Fruit fly (Drosophila melanogaster) whole organism, wandering third instar larva: ENCODE results near the gene Mt2.

Source experiments
- Dfd ChIP-seq: fragments of >200 bp; optimal IDR thresholded peaks from 2 replicates; lab custom pipeline; 2017; ENCODE audit warnings: missing biosample characterization, missing genetic modification characterization
- Hnf4 ChIP-seq: fragments of 200-800 bp; sonication (Bioruptor generic); optimal IDR thresholded peaks from 2 replicates; lab custom pipeline; 2016; ENCODE audit warnings: missing biosample characterization, mild to moderate bottlenecking, missing genetic modification characterization
- Mio ChIP-seq: sonication (Bioruptor generic); optimal IDR thresholded peaks from 2 replicates; lab custom pipeline; 2016; ENCODE audit warnings: missing biosample characterization, missing genetic modification characterization
- brk ChIP-seq: fragments of 200-800 bp; sonication (Bioruptor generic); optimal IDR thresholded peaks from 2 replicates; lab custom pipeline; 2016; ENCODE audit warnings: missing biosample characterization, mild to moderate bottlenecking, missing genetic modification characterization
- dmrt93B ChIP-seq: fragments of 200-800 bp; sonication (Bioruptor generic); optimal IDR thresholded peaks from 2 replicates; lab custom pipeline; 2018; ENCODE audit warnings: missing biosample characterization, mild to moderate bottlenecking, missing genetic modification characterization
- dsf ChIP-seq: sonication (Bioruptor generic); optimal IDR thresholded peaks from 2 replicates; lab custom pipeline; 2016; ENCODE audit warnings: missing biosample characterization, missing genetic modification characterization, borderline replicate concordance
- ey ChIP-seq: fragments of 200-800 bp; sonication (Bioruptor generic); optimal IDR thresholded peaks from 2 replicates; lab custom pipeline; 2016; ENCODE audit warnings: missing biosample characterization, missing genetic modification characterization
- foxo ChIP-seq, 2 experiments: fragments of 200-800 bp; sonication (Bioruptor generic); optimal IDR thresholded peaks; 2 replicates in 1 of 2; 3 replicates in 1 of 2; lab custom pipeline; 2016 to 2017; ENCODE audit warnings: missing biosample characterization in 2 of 2, missing genetic modification characterization in 2 of 2
- fru ChIP-seq: fragments of 200-800 bp; sonication (Bioruptor generic); optimal IDR thresholded peaks from 3 replicates; lab custom pipeline; 2016; ENCODE audit warnings: missing biosample characterization, mild to moderate bottlenecking, missing genetic modification characterization
- h ChIP-seq: fragments of 200-800 bp; sonication (Bioruptor generic); optimal IDR thresholded peaks from 3 replicates; lab custom pipeline; 2016; ENCODE audit warnings: missing biosample characterization, mild to moderate bottlenecking, missing genetic modification characterization
- psq ChIP-seq: fragments of 200-800 bp; sonication (Bioruptor generic); optimal IDR thresholded peaks from 3 replicates; lab custom pipeline; 2017; ENCODE audit warnings: missing biosample characterization, mild to moderate bottlenecking, missing genetic modification characterization, moderate library complexity
- sv ChIP-seq: fragments of 200-800 bp; sonication (Bioruptor generic); optimal IDR thresholded peaks from 3 replicates; lab custom pipeline; 2016; ENCODE audit warnings: missing biosample characterization, missing genetic modification characterization
- usp ChIP-seq: fragments of >200 bp; optimal IDR thresholded peaks from 2 replicates; lab custom pipeline; 2017; ENCODE audit warnings: missing biosample characterization, missing genetic modification characterization
- woc ChIP-seq: sonication (Bioruptor generic); optimal IDR thresholded peaks from 2 replicates; lab custom pipeline; 2016; ENCODE audit warnings: missing biosample characterization, mild to moderate bottlenecking, missing genetic modification characterization

DNA sequence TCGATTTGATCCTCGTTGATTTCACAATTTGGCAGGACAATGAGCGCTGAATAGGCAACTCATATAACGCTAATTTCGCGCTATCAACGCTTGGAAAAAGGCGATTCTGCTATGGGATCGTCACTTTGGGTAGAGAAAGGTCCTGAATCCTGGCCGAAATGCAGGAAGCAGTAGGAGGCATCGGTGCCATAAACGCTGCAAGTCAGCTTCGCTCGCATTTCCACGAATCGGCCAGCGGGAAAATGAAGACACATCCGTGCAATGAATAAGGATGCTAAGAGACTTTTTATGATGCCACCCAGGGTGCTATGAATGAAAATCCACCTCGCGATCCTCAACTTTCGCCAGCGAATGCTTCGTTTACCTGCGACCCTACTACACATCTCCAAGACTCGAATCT lies 8.9 kb upstream of the Mt2 start:
- TF ChIP-seq h (no peak), usp (GFP tag; lab: Kevin White, UChicago) (no peak), Hnf4 (GFP tag; lab: Kevin White, UChicago) (no peak), woc (GFP tag; lab: Kevin White, UChicago) (no peak), fru (no peak), Dfd (no peak), sv (GFP tag; lab: Kevin White, UChicago) (no peak), psq (GFP tag; lab: Kevin White, UChicago) (no peak), ey (GFP tag; lab: Kevin White, UChicago) (no peak), foxo (GFP tag; optimal IDR thresholded peaks at IDR 0.05; lab: Kevin White, UChicago) (no peak), dsf (no peak), Mio (GFP tag; lab: Kevin White, UChicago) (no peak), dmrt93B (GFP tag; lab: Kevin White, UChicago) (no peak), brk (GFP tag; lab: Kevin White, UChicago) (no peak)
